Worm (Caenorhabditis elegans) whole organism, late embryonic: ENCODE results near the gene tpi-1.

Experiments used
- T23F11.4 ChIP-seq: fragments of 200-800 bp; sonication (Bioruptor generic); optimal IDR thresholded peaks from 2 replicates; lab custom pipeline; 2018; ENCODE audit warnings: mild to moderate bottlenecking, missing genetic modification characterization, missing compliant biosample characterization
- ama-1 ChIP-seq: fragments of 150-350 bp; optimal IDR thresholded peaks from 2 replicates; lab custom pipeline; 2014
- ceh-34 ChIP-seq: sonication (generic microtip); optimal IDR thresholded peaks from 2 replicates; lab custom pipeline; 2016; ENCODE audit warnings: mild to moderate bottlenecking, missing genetic modification characterization, missing compliant biosample characterization
- dve-1 ChIP-seq: sonication (generic microtip); optimal IDR thresholded peaks from 2 replicates; lab custom pipeline; 2017; ENCODE audit warnings: antibody characterized with exemption, mild to moderate bottlenecking, missing genetic modification characterization, missing compliant biosample characterization
- elt-2 ChIP-seq: sonication (generic microtip); optimal IDR thresholded peaks from 2 replicates; lab custom pipeline; 2016; ENCODE audit warnings: missing genetic modification reagents, missing genetic modification characterization, missing compliant biosample characterization
- eyg-1 ChIP-seq: sonication (generic microtip); optimal IDR thresholded peaks from 2 replicates; lab custom pipeline; 2016; ENCODE audit warnings: missing genotype, missing genetic modification characterization, missing compliant biosample characterization
- hlh-30 ChIP-seq: sonication (generic microtip); optimal IDR thresholded peaks from 2 replicates; lab custom pipeline; 2017; ENCODE audit warnings: antibody characterized with exemption, missing genetic modification characterization, missing compliant biosample characterization; ENCODE audit not compliant: insufficient read depth
- nfya-1 ChIP-seq: sonication (generic microtip); optimal IDR thresholded peaks from 2 replicates; lab custom pipeline; 2017; ENCODE audit warnings: missing genetic modification characterization, mild to moderate bottlenecking, missing compliant biosample characterization, antibody characterized with exemption, moderate library complexity
- pha-4 ChIP-seq: fragments of 150-350 bp; optimal IDR thresholded peaks from 2 replicates; lab custom pipeline; 2018; ENCODE audit warnings: missing biosample characterization, missing genetic modification reagents, missing genetic modification characterization
- rnt-1 ChIP-seq: sonication (generic microtip); optimal IDR thresholded peaks from 2 replicates; lab custom pipeline; 2016; ENCODE audit warnings: missing genetic modification characterization, missing compliant biosample characterization
- unc-55 ChIP-seq: sonication (generic microtip); optimal IDR thresholded peaks from 2 replicates; lab custom pipeline; 2017; ENCODE audit warnings: missing biosample characterization, missing genetic modification reagents, missing genetic modification characterization

- TF ChIP-seq hlh-30 (tag; lab: Kevin White, UChicago) (no peak), unc-55 (no peak), ceh-34 (no peak), rnt-1 (no peak), pha-4 (no peak), nfya-1 (tag; lab: Kevin White, UChicago) (no peak), eyg-1 (tag; lab: Kevin White, UChicago) (no peak), ama-1 (lab: Kevin White, UChicago) (no peak), dve-1 (tag; lab: Kevin White, UChicago) (no peak), elt-2 (tag; lab: Kevin White, UChicago) (no peak), T23F11.4 (GFP tag; lab: Kevin White, UChicago) (no peak)
Observed at ce11 chrII:12077281-12077680, 38.3 kb upstream of the tpi-1 start.
